Fruit fly (Drosophila melanogaster) whole organism, pupa: ENCODE measurements around the gene CG6299.

Experiments
- CG10348 ChIP-seq: fragments of 200-800 bp; sonication (Bioruptor generic); IDR thresholded peaks from 2 replicates; pipeline ENCODE4 v1.3.6; 2022; ENCODE audit warnings: missing biosample characterization, missing genetic modification characterization
- CG13204 ChIP-seq: fragments of 200-800 bp; sonication (Bioruptor generic); optimal IDR thresholded peaks from 2 replicates; lab custom pipeline; 2018; ENCODE audit warnings: missing biosample characterization, mild to moderate bottlenecking, missing genetic modification characterization, moderate library complexity
- CG15710 ChIP-seq: fragments of 200-800 bp; sonication (Bioruptor generic); optimal IDR thresholded peaks from 2 replicates; lab custom pipeline; 2018; ENCODE audit warnings: missing biosample characterization, mild to moderate bottlenecking, missing genetic modification characterization, moderate library complexity
- CG17806 ChIP-seq: fragments of 200-800 bp; sonication (Bioruptor generic); optimal IDR thresholded peaks from 2 replicates; lab custom pipeline; 2018; ENCODE audit warnings: missing biosample characterization, mild to moderate bottlenecking, missing genetic modification characterization, moderate library complexity
- CG32121 ChIP-seq: fragments of 200-800 bp; sonication (Bioruptor generic); IDR thresholded peaks from 2 replicates; pipeline ENCODE4 v1.3.6; 2022; ENCODE audit warnings: missing biosample characterization, missing genetic modification characterization
- CG34367 ChIP-seq: fragments of 200-800 bp; sonication (Bioruptor generic); optimal IDR thresholded peaks from 2 replicates; lab custom pipeline; 2018; ENCODE audit warnings: missing biosample characterization, mild to moderate bottlenecking, missing genetic modification characterization
- CG9948 ChIP-seq: fragments of 200-800 bp; sonication (Bioruptor generic); optimal IDR thresholded peaks from 2 replicates; lab custom pipeline; 2018; ENCODE audit warnings: missing biosample characterization, mild to moderate bottlenecking, missing genetic modification characterization, moderate library complexity
- D1 ChIP-seq: fragments of 200-800 bp; sonication (Bioruptor generic); optimal IDR thresholded peaks from 2 replicates; lab custom pipeline; 2018; ENCODE audit warnings: missing biosample characterization, mild to moderate bottlenecking, missing genetic modification characterization, moderate library complexity
- EcR ChIP-seq: fragments of 200-800 bp; sonication (Bioruptor generic); optimal IDR thresholded peaks from 3 replicates; lab custom pipeline; 2019; ENCODE audit warnings: missing biosample characterization, missing genetic modification characterization, mild to moderate bottlenecking, moderate library complexity, missing genetic modification reagents
- Pif1A ChIP-seq: fragments of 200-800 bp; sonication (Bioruptor generic); optimal IDR thresholded peaks from 3 replicates; lab custom pipeline; 2016; ENCODE audit warnings: missing biosample characterization, missing genetic modification characterization
- Snoo ChIP-seq: fragments of 200-800 bp; sonication (Bioruptor generic); optimal IDR thresholded peaks from 3 replicates; lab custom pipeline; 2017; ENCODE audit warnings: missing biosample characterization, mild to moderate bottlenecking, missing genetic modification characterization, inconsistent platforms
- rn ChIP-seq: fragments of 200-800 bp; sonication (Bioruptor generic); IDR thresholded peaks from 2 replicates; pipeline ENCODE4 v1.3.6; 2022; ENCODE audit warnings: missing biosample characterization, missing genetic modification characterization

- TF ChIP-seq CG10348 (no peak), EcR (GFP tag; lab: Kevin White, UChicago) (no peak), CG13204 (GFP tag; lab: Kevin White, UChicago) (no peak), Snoo (no peak), rn (GFP tag; lab: Robert Waterston, UW) (no peak), CG34367 (no peak), CG15710 (tag; lab: Kevin White, UChicago) (no peak), CG17806 (tag; lab: Kevin White, UChicago) (no peak), CG9948 (no peak), D1 (tag; lab: Kevin White, UChicago) (no peak), Pif1A (GFP tag; lab: Kevin White, UChicago) (no peak), CG32121 (GFP tag; lab: Robert Waterston, UW) (no peak)
Measured at dm6 chrX:15490519-15490918, 28.0 kb downstream of the CG6299 start.
